Worm (Caenorhabditis elegans) whole organism, L3 larva: Measurements from ENCODE around the gene T08H10.3.
"Not testable (repeated sequence)": the region's sequence is repeated elsewhere in the genome, so short reads cannot be mapped to it uniquely, and the experiment has no call there.

Source experiments
- R02D3.7 ChIP-seq: fragments of 150-350 bp; optimal IDR thresholded peaks from 2 replicates; lab custom pipeline; 2014; ENCODE audit warnings: missing biosample characterization, missing genetic modification characterization
- ZK546.5 ChIP-seq: sonication (generic microtip); optimal IDR thresholded peaks from 2 replicates; lab custom pipeline; 2017; ENCODE audit warnings: missing biosample characterization, missing genetic modification characterization
- ceh-16 ChIP-seq: sonication (generic microtip); optimal IDR thresholded peaks from 2 replicates; lab custom pipeline; 2017; ENCODE audit warnings: missing biosample characterization, missing genetic modification characterization
- daf-12 ChIP-seq: fragments of 150-350 bp; optimal IDR thresholded peaks from 2 replicates; lab custom pipeline; 2014; ENCODE audit warnings: missing biosample characterization, missing genetic modification reagents, missing genetic modification characterization
- egl-27 ChIP-seq: sonication (generic microtip); optimal IDR thresholded peaks from 4 replicates; lab custom pipeline; 2017; ENCODE audit warnings: missing biosample characterization, missing genetic modification reagents, missing genetic modification characterization
- egl-5 ChIP-seq: fragments of 150-350 bp; optimal IDR thresholded peaks from 2 replicates; lab custom pipeline; 2017; ENCODE audit warnings: missing biosample characterization, missing genetic modification reagents, missing genetic modification characterization, inconsistent platforms
- elt-2 ChIP-seq: sonication (generic microtip); optimal IDR thresholded peaks from 2 replicates; lab custom pipeline; 2016; ENCODE audit warnings: missing genetic modification reagents, mild to moderate bottlenecking, missing genetic modification characterization, missing compliant biosample characterization
- elt-3 ChIP-seq, 3 experiments: fragments of 150-350 bp in 1 of 3; sonication (generic microtip) in 2 of 3; optimal IDR thresholded peaks; 2 replicates in 2 of 3; 4 replicates in 1 of 3; lab custom pipeline; 2014 to 2017; ENCODE audit warnings: missing biosample characterization in 3 of 3, missing genetic modification characterization in 3 of 3
- fkh-10 ChIP-seq: sonication (generic microtip); optimal IDR thresholded peaks from 2 replicates; lab custom pipeline; 2017; ENCODE audit warnings: missing biosample characterization, missing genetic modification reagents, missing genetic modification characterization
- fkh-2 ChIP-seq: fragments of 150-350 bp; optimal IDR thresholded peaks from 2 replicates; lab custom pipeline; 2014; ENCODE audit warnings: missing biosample characterization, missing genetic modification reagents, missing genetic modification characterization
- hmg-11 ChIP-seq: sonication (generic microtip); optimal IDR thresholded peaks from 2 replicates; lab custom pipeline; 2016; ENCODE audit warnings: missing genetic modification characterization, missing compliant biosample characterization
- jun-1 ChIP-seq: fragments of 150-350 bp; optimal IDR thresholded peaks from 2 replicates; lab custom pipeline; 2014; ENCODE audit warnings: missing biosample characterization, missing genetic modification reagents, missing genetic modification characterization
- lin-15B ChIP-seq: fragments of 150-350 bp; optimal IDR thresholded peaks from 2 replicates; lab custom pipeline; 2014; ENCODE audit warnings: missing biosample characterization, missing genetic modification characterization
- lsy-12 ChIP-seq: sonication (generic microtip); optimal IDR thresholded peaks from 2 replicates; lab custom pipeline; 2016; ENCODE audit warnings: mild to moderate bottlenecking, missing genetic modification characterization, missing compliant biosample characterization
- mdl-1 ChIP-seq: fragments of 150-350 bp; optimal IDR thresholded peaks from 2 replicates; lab custom pipeline; 2014; ENCODE audit warnings: missing biosample characterization, missing genetic modification characterization
- nfya-1 ChIP-seq: sonication (generic microtip); optimal IDR thresholded peaks from 2 replicates; lab custom pipeline; 2017; ENCODE audit warnings: missing genetic modification characterization, mild to moderate bottlenecking, missing compliant biosample characterization, antibody characterized with exemption, moderate library complexity; ENCODE audit not compliant: insufficient read depth
- nhr-11 ChIP-seq: fragments of 150-350 bp; optimal IDR thresholded peaks from 2 replicates; lab custom pipeline; 2014; ENCODE audit warnings: missing biosample characterization, missing genetic modification characterization
- nhr-12 ChIP-seq: fragments of 150-350 bp; optimal IDR thresholded peaks from 2 replicates; lab custom pipeline; 2014; ENCODE audit warnings: missing biosample characterization, missing genetic modification characterization
- nhr-23 ChIP-seq: fragments of 150-350 bp; optimal IDR thresholded peaks from 2 replicates; lab custom pipeline; 2014; ENCODE audit warnings: missing biosample characterization, missing genetic modification reagents, missing genetic modification characterization
- nhr-25 ChIP-seq: sonication (generic microtip); optimal IDR thresholded peaks from 2 replicates; lab custom pipeline; 2017; ENCODE audit warnings: missing biosample characterization, missing genetic modification characterization
- nhr-77 ChIP-seq: fragments of 150-350 bp; optimal IDR thresholded peaks from 2 replicates; lab custom pipeline; 2014; ENCODE audit warnings: missing biosample characterization, missing genetic modification characterization
- pha-4 ChIP-seq: fragments of 150-350 bp; optimal IDR thresholded peaks from 2 replicates; lab custom pipeline; 2014; ENCODE audit warnings: missing biosample characterization, missing genetic modification reagents, missing genetic modification characterization
- pqm-1 ChIP-seq: fragments of 150-350 bp; optimal IDR thresholded peaks from 2 replicates; lab custom pipeline; 2017; ENCODE audit warnings: missing biosample characterization, missing genetic modification characterization, inconsistent platforms
- skn-1 ChIP-seq: fragments of 150-350 bp; optimal IDR thresholded peaks from 2 replicates; lab custom pipeline; 2014; ENCODE audit warnings: missing biosample characterization, missing genetic modification characterization
- snpc-4 ChIP-seq: fragments of 150-350 bp; optimal IDR thresholded peaks from 2 replicates; lab custom pipeline; 2014; ENCODE audit warnings: missing biosample characterization, missing genetic modification characterization
- unc-62 ChIP-seq: fragments of 150-350 bp; sonication (generic microtip); optimal IDR thresholded peaks from 4 replicates; lab custom pipeline; 2014; ENCODE audit warnings: missing biosample characterization, missing genetic modification reagents, missing genetic modification characterization

Gene T08H10.3

ce11 chrV:4435411-4435981, 35.7 kb upstream of the T08H10.3 start, which contains the start of gene Y47D7A.13:
Gene Y47D7A.13 (minus strand): TSS chrV:4435927.
- no peak for TF ChIP-seq ZK546.5 (tag; lab: Kevin White, UChicago)
- TF ChIP-seq nhr-25 (tag; lab: Kevin White, UChicago) = peak; percentile 31
- TF ChIP-seq elt-2 (tag; lab: Kevin White, UChicago) = no peak
- TF ChIP-seq skn-1 (tag; lab: Kevin White, UChicago) = no peak
- no peak for TF ChIP-seq unc-62
- no peak for TF ChIP-seq pqm-1
- TF ChIP-seq elt-3 (tag; optimal IDR thresholded peaks at IDR 0.05; lab: Kevin White, UChicago) = no peak

- TF ChIP-seq elt-3 (tag; optimal IDR thresholded peaks at IDR 0.05; lab: Kevin White, UChicago) = no peak
- TF ChIP-seq nhr-25 (tag; lab: Kevin White, UChicago) = peak; percentile 43
- no peak for TF ChIP-seq nhr-23 (tag; lab: Kevin White, UChicago)
- no peak for TF ChIP-seq R02D3.7 (tag; lab: Kevin White, UChicago)
- no peak for TF ChIP-seq snpc-4 (tag; lab: Kevin White, UChicago)
- TF ChIP-seq nhr-77 (tag; lab: Kevin White, UChicago) = no peak
- no peak for TF ChIP-seq unc-62
- TF ChIP-seq elt-2 (tag; lab: Kevin White, UChicago) = no peak
Observed at ce11 chrV:4437215-4437614, 34.0 kb upstream of the T08H10.3 start.

- TF ChIP-seq fkh-2 (tag; lab: Kevin White, UChicago) (no peak), elt-2 (tag; lab: Kevin White, UChicago) (peak; percentile 50), pqm-1 (peak; percentile 12)
- TF ChIP-seq, all 47 proteins: peak for 2
Observed at ce11 chrV:4442749-4443381, 28.3 kb upstream of the T08H10.3 start, which contains the start of gene rft-1. Gene rft-1 (minus strand): TSS chrV:4443223.

- TF ChIP-seq daf-12 (tag; lab: Kevin White, UChicago) (no peak), mdl-1 (tag; lab: Kevin White, UChicago) (no peak)
Observed at ce11 chrV:4447637-4448036, 23.5 kb upstream of the T08H10.3 start.

- peak; percentile 52 for TF ChIP-seq snpc-4 (tag; lab: Kevin White, UChicago)
- peak; percentile 14 for TF ChIP-seq R02D3.7 (tag; lab: Kevin White, UChicago)
- no peak for TF ChIP-seq ceh-16
- no peak for TF ChIP-seq mdl-1 (tag; lab: Kevin White, UChicago)
- peak; percentile 59 for TF ChIP-seq nfya-1
- TF ChIP-seq lin-15B (tag; lab: Kevin White, UChicago) = peak; percentile 62
- no peak for TF ChIP-seq egl-5 (tag; lab: Kevin White, UChicago)
- TF ChIP-seq fkh-10 (GFP tag; lab: Kevin White, UChicago) = no peak
- TF ChIP-seq hmg-11 (tag; lab: Kevin White, UChicago) = peak; percentile 57
- peak; percentile 10 for TF ChIP-seq jun-1 (tag; lab: Kevin White, UChicago)
- peak; percentile 85 for TF ChIP-seq pha-4 (tag; lab: Kevin White, UChicago)
- TF ChIP-seq elt-2 (tag; lab: Kevin White, UChicago) = peak; percentile 65
Observed at ce11 chrV:4450523-4451089, 20.6 kb upstream of the T08H10.3 start, which contains the start of gene rft-2. Gene rft-2 (minus strand): TSS chrV:4450563.

ce11 chrV:4454634-4455033, 16.5 kb upstream of the T08H10.3 start, which contains the start of gene gnrr-5:
Gene gnrr-5 (minus strand): TSS chrV:4454734.
- TF ChIP-seq egl-27 (tag; lab: Kevin White, UChicago) (no peak), egl-5 (tag; lab: Kevin White, UChicago) (no peak), fkh-10 (GFP tag; lab: Kevin White, UChicago) (peak; percentile 10), lin-15B (tag; lab: Kevin White, UChicago) (no peak), lsy-12 (no peak)

- TF ChIP-seq nhr-11, egl-27, nhr-12 (tag; lab: Kevin White, UChicago): not testable (repeated sequence)
Observed at ce11 chrV:4474543-4474942, 3.4 kb downstream of the T08H10.3 start, which contains the start of gene str-35. Gene str-35 (plus strand): TSS chrV:4474843.
